Worm (Caenorhabditis elegans) whole organism, young adult: ENCODE results near the gene F43E2.1.

Source experiments
- F23B12.7 ChIP-seq: sonication (generic microtip); optimal IDR thresholded peaks from 2 replicates; lab custom pipeline; 2017; ENCODE audit warnings: missing genetic modification characterization, mild to moderate bottlenecking, missing compliant biosample characterization, antibody characterized with exemption, moderate library complexity; ENCODE audit not compliant: insufficient read depth
- ccch-3 ChIP-seq: fragments of 200-800 bp; sonication (Bioruptor generic); optimal IDR thresholded peaks from 2 replicates; lab custom pipeline; 2018; ENCODE audit warnings: mild to moderate bottlenecking, missing genetic modification characterization, missing compliant biosample characterization
- ceh-79 ChIP-seq: sonication (generic microtip); optimal IDR thresholded peaks from 2 replicates; lab custom pipeline; 2017; ENCODE audit warnings: mild to moderate bottlenecking, missing genetic modification characterization, missing compliant biosample characterization
- dox-1 ChIP-seq: fragments of 200-800 bp; sonication (Bioruptor generic); IDR thresholded peaks from 2 replicates; pipeline ENCODE4 v1.3.6; 2022; ENCODE audit warnings: missing genetic modification reagents, missing genetic modification characterization, missing compliant biosample characterization
- hlh-26 ChIP-seq: fragments of 200-800 bp; sonication (Bioruptor generic); conservative IDR thresholded peaks from 2 replicates; pipeline ENCODE4 v1.3.6; 2022; ENCODE audit warnings: missing genetic modification reagents, missing genetic modification characterization, missing compliant biosample characterization
- hmg-20 ChIP-seq: fragments of 200-800 bp; sonication (Bioruptor generic); IDR thresholded peaks from 2 replicates; pipeline ENCODE4 v1.3.6; 2022; ENCODE audit warnings: missing genetic modification reagents, missing genetic modification characterization, missing compliant biosample characterization
- madf-10 ChIP-seq: sonication (generic microtip); optimal IDR thresholded peaks from 2 replicates; lab custom pipeline; 2016; ENCODE audit warnings: mild to moderate bottlenecking, missing genetic modification characterization, missing compliant biosample characterization
- mel-28 ChIP-seq: sonication (generic microtip); optimal IDR thresholded peaks from 2 replicates; lab custom pipeline; 2016; ENCODE audit warnings: borderline replicate concordance, mild to moderate bottlenecking, missing genetic modification characterization, missing compliant biosample characterization
- nhr-120 ChIP-seq: fragments of 200-800 bp; sonication (Bioruptor generic); IDR thresholded peaks from 2 replicates; pipeline ENCODE4 v1.3.6; 2022; ENCODE audit warnings: missing genetic modification characterization, missing compliant biosample characterization
- nhr-27 ChIP-seq: fragments of 200-800 bp; sonication (Bioruptor generic); optimal IDR thresholded peaks from 2 replicates; lab custom pipeline; 2018; ENCODE audit warnings: mild to moderate bottlenecking, missing genetic modification characterization, moderate library complexity, missing compliant biosample characterization
- pha-4 ChIP-seq: fragments of 150-350 bp; sonication (generic microtip); optimal IDR thresholded peaks from 2 replicates; lab custom pipeline; 2014; ENCODE audit warnings: missing biosample characterization, missing genetic modification reagents, missing genetic modification characterization
- unc-62 ChIP-seq: fragments of 150-350 bp; optimal IDR thresholded peaks from 2 replicates; lab custom pipeline; 2014; ENCODE audit warnings: missing biosample characterization, missing genetic modification reagents, missing genetic modification characterization
- ztf-22 ChIP-seq: fragments of 200-800 bp; sonication (Bioruptor generic); optimal IDR thresholded peaks from 2 replicates; lab custom pipeline; 2018; ENCODE audit warnings: mild to moderate bottlenecking, missing genetic modification characterization, moderate library complexity, missing compliant biosample characterization

ce11 chrII:7374980-7375379, at the start of gene F43E2.1:
- TF ChIP-seq nhr-27 (tag; lab: Kevin White, UChicago) (no peak), F23B12.7 (no peak), nhr-120 (no peak), ccch-3 (GFP tag; lab: Kevin White, UChicago) (no peak), unc-62 (GFP tag; lab: Kevin White, UChicago) (no peak), hmg-20 (GFP tag; lab: Robert Waterston, UW) (no peak), ceh-79 (tag; lab: Kevin White, UChicago) (no peak), mel-28 (tag; lab: Kevin White, UChicago) (no peak), ztf-22 (GFP tag; lab: Kevin White, UChicago) (no peak), madf-10 (tag; lab: Kevin White, UChicago) (no peak), hlh-26 (no peak), dox-1 (GFP tag; lab: Robert Waterston, UW) (no peak), pha-4 (tag; lab: Kevin White, UChicago) (no peak)
